Worm (Caenorhabditis elegans) whole organism, L4 larva: Measurements from ENCODE around the gene R07B7.10.
A peak's percentile ranks its signal among the peaks of the same experiment; 100 is the strongest.

ENCODE experiments used
- F49E8.2 ChIP-seq: sonication (generic microtip); optimal IDR thresholded peaks from 2 replicates; lab custom pipeline; 2016; ENCODE audit warnings: missing compliant biosample characterization, mild to moderate bottlenecking, missing genetic modification characterization, borderline replicate concordance
- T20F7.1 ChIP-seq: fragments of 200-800 bp; sonication (Bioruptor generic); optimal IDR thresholded peaks from 2 replicates; lab custom pipeline; 2018; ENCODE audit warnings: mild to moderate bottlenecking, missing genetic modification characterization, missing compliant biosample characterization
- Y48G9A.11 ChIP-seq: fragments of 200-800 bp; sonication (Bioruptor generic); IDR thresholded peaks from 2 replicates; pipeline ENCODE4 v1.3.6; 2022; ENCODE audit warnings: missing genetic modification reagents, missing genetic modification characterization, missing compliant biosample characterization
- ZK337.2 ChIP-seq: fragments of 200-800 bp; sonication (Bioruptor generic); IDR thresholded peaks from 2 replicates; pipeline ENCODE4 v1.3.6; 2022; ENCODE audit warnings: missing genetic modification reagents, missing genetic modification characterization, missing compliant biosample characterization
- aha-1 ChIP-seq: fragments of 150-350 bp; peaks from one replicate; lab custom pipeline; 2014; ENCODE audit warnings: missing biosample characterization, missing genetic modification characterization
- ceh-44 ChIP-seq: fragments of 200-800 bp; sonication (Bioruptor generic); IDR thresholded peaks from 2 replicates; pipeline ENCODE4 v1.3.6; 2022; ENCODE audit warnings: missing genetic modification reagents, missing genetic modification characterization, missing compliant biosample characterization
- daf-16 ChIP-seq, 3 experiments: sonication (generic microtip); optimal IDR thresholded peaks; 2 replicates each; lab custom pipeline; 2016 to 2017; ENCODE audit warnings: missing genetic modification characterization in 3 of 3, missing genetic modification reagents in 3 of 3, mild to moderate bottlenecking in 2 of 3, missing compliant biosample characterization in 2 of 3, missing biosample characterization in 1 of 3, moderate library complexity in 1 of 3
- dmd-6 ChIP-seq: fragments of 200-800 bp; sonication (Bioruptor generic); IDR thresholded peaks from 2 replicates; pipeline ENCODE4 v1.3.6; 2022; ENCODE audit warnings: missing genetic modification reagents, missing genetic modification characterization, missing compliant biosample characterization
- dmd-8 ChIP-seq: fragments of 200-800 bp; sonication (Bioruptor generic); IDR thresholded peaks from 2 replicates; pipeline ENCODE4 v1.3.6; 2022; ENCODE audit warnings: missing genetic modification characterization, missing compliant biosample characterization
- dmd-9 ChIP-seq: fragments of 200-800 bp; sonication (Bioruptor generic); IDR thresholded peaks from 2 replicates; pipeline ENCODE4 v1.3.6; 2022; ENCODE audit warnings: missing genetic modification reagents, missing genetic modification characterization, missing compliant biosample characterization
- dpl-1 ChIP-seq: fragments of 150-350 bp; optimal IDR thresholded peaks from 2 replicates; lab custom pipeline; 2014; ENCODE audit warnings: missing biosample characterization, missing genetic modification reagents, missing genetic modification characterization
- duxl-1 ChIP-seq: sonication (generic microtip); optimal IDR thresholded peaks from 2 replicates; lab custom pipeline; 2016; ENCODE audit warnings: mild to moderate bottlenecking, missing genetic modification characterization, moderate library complexity, missing compliant biosample characterization; ENCODE audit not compliant: poor library complexity
- dve-1 ChIP-seq: sonication (generic microtip); optimal IDR thresholded peaks from 2 replicates; lab custom pipeline; 2017; ENCODE audit warnings: antibody characterized with exemption, mild to moderate bottlenecking, missing genetic modification characterization, missing compliant biosample characterization; ENCODE audit not compliant: insufficient read depth
- egl-43 ChIP-seq: fragments of 200-800 bp; sonication (Bioruptor generic); IDR thresholded peaks from 2 replicates; pipeline ENCODE4 v1.3.6; 2022; ENCODE audit warnings: missing genetic modification reagents, missing genetic modification characterization, missing compliant biosample characterization
- fkh-10 ChIP-seq: fragments of 150-350 bp; optimal IDR thresholded peaks from 2 replicates; lab custom pipeline; 2014; ENCODE audit warnings: missing biosample characterization, missing genetic modification reagents, missing genetic modification characterization
- hif-1 ChIP-seq, 2 experiments: sonication (generic microtip); optimal IDR thresholded peaks; 2 replicates each; lab custom pipeline; 2016 to 2017; ENCODE audit warnings: missing compliant biosample characterization in 2 of 2, missing genetic modification characterization in 2 of 2, missing genetic modification reagents in 2 of 2, missing genotype in 2 of 2, mild to moderate bottlenecking in 1 of 2
- hlh-11 ChIP-seq: fragments of 200-800 bp; sonication (Bioruptor generic); optimal IDR thresholded peaks from 2 replicates; lab custom pipeline; 2018; ENCODE audit warnings: mild to moderate bottlenecking, missing genetic modification characterization, missing compliant biosample characterization
- hlh-30 ChIP-seq: sonication (generic microtip); optimal IDR thresholded peaks from 2 replicates; lab custom pipeline; 2017; ENCODE audit warnings: antibody characterized with exemption, mild to moderate bottlenecking, missing genetic modification characterization, missing compliant biosample characterization; ENCODE audit not compliant: insufficient read depth
- hmg-1.1 ChIP-seq: fragments of 200-800 bp; sonication (Bioruptor generic); IDR thresholded peaks from 2 replicates; pipeline ENCODE4 v1.3.6; 2022; ENCODE audit warnings: missing genetic modification reagents, missing genetic modification characterization, missing compliant biosample characterization
- jun-1 ChIP-seq: fragments of 150-350 bp; optimal IDR thresholded peaks from 2 replicates; lab custom pipeline; 2014; ENCODE audit warnings: missing biosample characterization, missing genetic modification reagents, missing genetic modification characterization
- lin-13 ChIP-seq: fragments of 150-350 bp; optimal IDR thresholded peaks from 2 replicates; lab custom pipeline; 2014; ENCODE audit warnings: missing biosample characterization, missing genetic modification reagents, missing genetic modification characterization
- lin-15B ChIP-seq: fragments of 150-350 bp; sonication (generic microtip); optimal IDR thresholded peaks from 3 replicates; lab custom pipeline; 2014; ENCODE audit warnings: missing biosample characterization, missing genetic modification characterization
- mdl-1 ChIP-seq, 2 experiments: fragments of 150-350 bp in 1 of 2; sonication (generic microtip) in 1 of 2; optimal IDR thresholded peaks; 2 replicates each; lab custom pipeline; 2014 to 2017; ENCODE audit warnings: missing biosample characterization in 2 of 2, missing genetic modification characterization in 2 of 2
- mep-1 ChIP-seq: fragments of 150-350 bp; sonication (generic microtip); optimal IDR thresholded peaks from 3 replicates; lab custom pipeline; 2014; ENCODE audit warnings: missing biosample characterization, missing genetic modification characterization
- nhr-10 ChIP-seq: fragments of 150-350 bp; optimal IDR thresholded peaks from 2 replicates; lab custom pipeline; 2014; ENCODE audit warnings: missing biosample characterization, missing genetic modification characterization
- nhr-102 ChIP-seq: sonication (generic microtip); optimal IDR thresholded peaks from 2 replicates; lab custom pipeline; 2016; ENCODE audit warnings: mild to moderate bottlenecking, missing genetic modification characterization, moderate library complexity, missing compliant biosample characterization
- nhr-11 ChIP-seq: fragments of 150-350 bp; optimal IDR thresholded peaks from 2 replicates; lab custom pipeline; 2014; ENCODE audit warnings: missing biosample characterization, missing genetic modification characterization
- nhr-28 ChIP-seq: fragments of 150-350 bp; optimal IDR thresholded peaks from 2 replicates; lab custom pipeline; 2014; ENCODE audit warnings: missing biosample characterization, missing genetic modification characterization
- nhr-42 ChIP-seq: fragments of 200-800 bp; sonication (Bioruptor generic); IDR thresholded peaks from 2 replicates; pipeline ENCODE4 v1.3.6; 2022; ENCODE audit warnings: missing genetic modification characterization, missing compliant biosample characterization
- nhr-48 ChIP-seq: sonication (generic microtip); optimal IDR thresholded peaks from 2 replicates; lab custom pipeline; 2016; ENCODE audit warnings: mild to moderate bottlenecking, missing genetic modification characterization, missing compliant biosample characterization
- nhr-6 ChIP-seq: fragments of 150-350 bp; optimal IDR thresholded peaks from 2 replicates; lab custom pipeline; 2014; ENCODE audit warnings: missing biosample characterization, missing genetic modification characterization
- nhr-76 ChIP-seq: fragments of 150-350 bp; optimal IDR thresholded peaks from 2 replicates; lab custom pipeline; 2014; ENCODE audit warnings: missing biosample characterization, missing genetic modification characterization
- nhr-77 ChIP-seq: fragments of 150-350 bp; optimal IDR thresholded peaks from 2 replicates; lab custom pipeline; 2014; ENCODE audit warnings: missing biosample characterization, missing genetic modification characterization
- pqm-1 ChIP-seq: sonication (generic microtip); optimal IDR thresholded peaks from 2 replicates; lab custom pipeline; 2017; ENCODE audit warnings: missing biosample characterization, missing genetic modification characterization
- snpc-4 ChIP-seq: fragments of 150-350 bp; optimal IDR thresholded peaks from 2 replicates; lab custom pipeline; 2014; ENCODE audit warnings: missing biosample characterization, missing genetic modification characterization
- tag-97 ChIP-seq: fragments of 200-800 bp; sonication (Bioruptor generic); IDR thresholded peaks from 2 replicates; pipeline ENCODE4 v1.3.6; 2022; ENCODE audit warnings: missing genetic modification characterization, missing compliant biosample characterization
- unc-39 ChIP-seq: sonication (generic microtip); optimal IDR thresholded peaks from 2 replicates; lab custom pipeline; 2017; ENCODE audit warnings: missing biosample characterization, missing genetic modification characterization
- zag-1 ChIP-seq: fragments of 150-350 bp; optimal IDR thresholded peaks from 2 replicates; lab custom pipeline; 2014; ENCODE audit warnings: missing biosample characterization, missing genetic modification characterization
- zfp-2 ChIP-seq: sonication (generic microtip); optimal IDR thresholded peaks from 2 replicates; lab custom pipeline; 2016; ENCODE audit warnings: mild to moderate bottlenecking, missing genetic modification characterization, missing compliant biosample characterization
- ztf-7 ChIP-seq: fragments of 150-350 bp; optimal IDR thresholded peaks from 2 replicates; lab custom pipeline; 2014; ENCODE audit warnings: missing biosample characterization, missing genetic modification characterization

R07B7.10 gene

ce11 chrV:12094030-12094429 lies 11.0 kb downstream of the R07B7.10 start, which contains the start of gene nhr-208:
TSS of gene nhr-208 (plus strand) at chrV:12094317.
- TF ChIP-seq dmd-6 (GFP tag; lab: Robert Waterston, UW) = 0 out of 2 replicates have a peak, but pooled peaks have one; percentile 18
- no peak for TF ChIP-seq nhr-76 (tag; lab: Kevin White, UChicago)
- no peak for TF ChIP-seq zfp-2 (tag; lab: Kevin White, UChicago)
- no peak for TF ChIP-seq fkh-10 (GFP tag; lab: Kevin White, UChicago)
- peak; percentile 13 for TF ChIP-seq hlh-30
- TF ChIP-seq lin-13 (GFP tag; lab: Kevin White, UChicago) = no peak
- peak; percentile 62 for TF ChIP-seq nhr-28 (tag; lab: Kevin White, UChicago)
- no peak for TF ChIP-seq F49E8.2 (tag; lab: Kevin White, UChicago)
- TF ChIP-seq daf-16 (GFP tag; optimal IDR thresholded peaks at IDR 0.05; lab: Kevin White, UChicago) = no peak
- TF ChIP-seq daf-16 (tag; optimal IDR thresholded peaks at IDR 0.05; lab: Kevin White, UChicago) = peak; percentile 56
- TF ChIP-seq dve-1 (tag; lab: Kevin White, UChicago) = peak; percentile 15
- TF ChIP-seq nhr-102 = peak; percentile 5
- TF ChIP-seq nhr-48 (tag; lab: Kevin White, UChicago) = no peak
- TF ChIP-seq, all 104 proteins: peak for 6

ce11 chrV:12095865-12096264 lies 12.8 kb downstream of the R07B7.10 start, which contains the start of gene nhr-207:
TSS of gene nhr-207 (plus strand) at chrV:12096146.
- TF ChIP-seq nhr-76 (tag; lab: Kevin White, UChicago) = no peak
- no peak for TF ChIP-seq unc-39
- no peak for TF ChIP-seq fkh-10 (GFP tag; lab: Kevin White, UChicago)
- TF ChIP-seq snpc-4 (tag; lab: Kevin White, UChicago) = no peak
- peak; percentile 39 for TF ChIP-seq hlh-11
- TF ChIP-seq lin-15B (tag; lab: Kevin White, UChicago) = no peak
- peak; percentile 45 for TF ChIP-seq dve-1 (tag; lab: Kevin White, UChicago)
- no peak for TF ChIP-seq hlh-30
- TF ChIP-seq nhr-48 (tag; lab: Kevin White, UChicago) = no peak
- TF ChIP-seq nhr-6 (tag; lab: Kevin White, UChicago) = peak; percentile 85
- TF ChIP-seq nhr-11 (tag; lab: Kevin White, UChicago) = no peak
- TF ChIP-seq nhr-42 (GFP tag; lab: Robert Waterston, UW) = no peak
- peak; percentile 85 for TF ChIP-seq dmd-6 (GFP tag; lab: Robert Waterston, UW)
- no peak for TF ChIP-seq zag-1 (tag; lab: Kevin White, UChicago)
- TF ChIP-seq nhr-10 = no peak
- no peak for TF ChIP-seq tag-97 (GFP tag; lab: Robert Waterston, UW)
- peak in 1 of 2 experiments; percentile 71 for TF ChIP-seq mdl-1 (tag; optimal IDR thresholded peaks at IDR 0.05; lab: Kevin White, UChicago)
- no peak for TF ChIP-seq dpl-1
- no peak for TF ChIP-seq daf-16 (GFP tag; optimal IDR thresholded peaks at IDR 0.05; lab: Kevin White, UChicago)
- peak; percentile 51 for TF ChIP-seq daf-16 (tag; optimal IDR thresholded peaks at IDR 0.05; lab: Kevin White, UChicago)
- no peak for TF ChIP-seq Y48G9A.11
- TF ChIP-seq dmd-9 (GFP tag; lab: Robert Waterston, UW) = no peak
- TF ChIP-seq nhr-28 (tag; lab: Kevin White, UChicago) = peak; percentile 95
- TF ChIP-seq nhr-77 = peak; percentile 20
- TF ChIP-seq ZK337.2 = no peak
- TF ChIP-seq pqm-1 (tag; lab: Kevin White, UChicago) = no peak
- TF ChIP-seq lin-13 (GFP tag; lab: Kevin White, UChicago) = no peak
- TF ChIP-seq nhr-102 = peak; percentile 54

ce11 chrV:12098123-12098522 lies 15.1 kb downstream of the R07B7.10 start, which contains the start of gene nhr-209:
TSS of gene nhr-209 (plus strand) at chrV:12098149.
- peak; percentile 82 for TF ChIP-seq nhr-28 (tag; lab: Kevin White, UChicago)
- no peak for TF ChIP-seq jun-1 (tag; lab: Kevin White, UChicago)
- TF ChIP-seq, all 104 proteins: peak for 1

ce11 chrV:12100794-12101343 lies 17.9 kb downstream of the R07B7.10 start, which contains the start of gene nhr-154:
TSS of gene nhr-154 (plus strand) at chrV:12101293.
- TF ChIP-seq ceh-44 (GFP tag; lab: Robert Waterston, UW) (no peak), aha-1 (tag; lab: Kevin White, UChicago) (peak; percentile 52), hif-1 (tag; optimal IDR thresholded peaks at IDR 0.05; lab: Kevin White, UChicago) (peak in 1 of 2 experiments; percentile 62), egl-43 (GFP tag; lab: Robert Waterston, UW) (no peak), daf-16 (GFP tag; optimal IDR thresholded peaks at IDR 0.05; lab: Kevin White, UChicago) (no peak), daf-16 (tag; optimal IDR thresholded peaks at IDR 0.05; lab: Kevin White, UChicago) (peak; percentile 33), dmd-9 (GFP tag; lab: Robert Waterston, UW) (no peak), ztf-7 (tag; lab: Kevin White, UChicago) (no peak), nhr-10 (no peak), F49E8.2 (tag; lab: Kevin White, UChicago) (no peak), dmd-8 (no peak), duxl-1 (tag; lab: Kevin White, UChicago) (no peak), T20F7.1 (no peak), nhr-6 (tag; lab: Kevin White, UChicago) (peak; percentile 81), hmg-1.1 (GFP tag; lab: Robert Waterston, UW) (peak; percentile 52; the same call in 1 of the 2 replicates), nhr-28 (tag; lab: Kevin White, UChicago) (peak; percentile 39), unc-39 (no peak), dve-1 (tag; lab: Kevin White, UChicago) (peak; percentile 48), mep-1 (peak; percentile 20), nhr-76 (tag; lab: Kevin White, UChicago) (no peak), lin-15B (tag; lab: Kevin White, UChicago) (no peak), pqm-1 (tag; lab: Kevin White, UChicago) (peak; percentile 4), fkh-10 (GFP tag; lab: Kevin White, UChicago) (no peak), dmd-6 (GFP tag; lab: Robert Waterston, UW) (peak; percentile 6; the same call in 1 of the 2 replicates)
